Fruit fly (Drosophila melanogaster): Measurements from ENCODE around the gene CG15333.
A peak's percentile ranks its signal among the peaks of the same experiment; 100 is the strongest.

CG15333 gene

dm6 chrX:7995171-7995747 lies 25.9 kb downstream of the CG15333 start, which contains the start of gene Tbh:
Gene Tbh, plus strand, starts transcription at chrX:7995697.
- TF ChIP-seq CG32121 (GFP tag; IDR thresholded peaks at IDR 0.05), result peak; percentile 31; the same call in 1 of the 2 replicates
- no peak for TF ChIP-seq D1 (tag; optimal IDR thresholded peaks at IDR 0.05)
- peak; percentile 45; the same call in 1 of the 3 replicates for TF ChIP-seq CG4496 (GFP tag; IDR thresholded peaks at IDR 0.05)
- TF ChIP-seq fd96Ca (GFP tag; IDR thresholded peaks at IDR 0.05), result 0 out of 3 replicates have a peak, but pooled peaks have one; percentile 9
- no peak for TF ChIP-seq Ets98B (GFP tag; IDR thresholded peaks at IDR 0.05)
- no peak for TF ChIP-seq CG10348 (GFP tag; IDR thresholded peaks at IDR 0.05)
- TF ChIP-seq CG9948 (tag; optimal IDR thresholded peaks at IDR 0.05), result no peak
- peak; percentile 3 for TF ChIP-seq CG15710 (tag; optimal IDR thresholded peaks at IDR 0.05)
- TF ChIP-seq gl (tag; optimal IDR thresholded peaks at IDR 0.05), result no peak
- peak; percentile 35 for TF ChIP-seq Pif1B (GFP tag; optimal IDR thresholded peaks at IDR 0.05)
- no peak for TF ChIP-seq CG34367 (tag; optimal IDR thresholded peaks at IDR 0.05)
- no peak for TF ChIP-seq EcR (GFP tag; optimal IDR thresholded peaks at IDR 0.05)
- no peak for TF ChIP-seq CG12605 (GFP tag; IDR thresholded peaks at IDR 0.05)
- peak; percentile 29 for TF ChIP-seq CG8159 (tag; optimal IDR thresholded peaks at IDR 0.05)
- peak; percentile 41 for TF ChIP-seq CG14655 (GFP tag; optimal IDR thresholded peaks at IDR 0.05)
- no peak for TF ChIP-seq CG13204 (GFP tag; optimal IDR thresholded peaks at IDR 0.05)

dm6 chrX:7986551-7986950 lies 34.6 kb downstream of the CG15333 start:
- TF ChIP-seq CG17806 (tag; optimal IDR thresholded peaks at IDR 0.05) (no peak), Pif1A (GFP tag; optimal IDR thresholded peaks at IDR 0.05) (no peak), CG9948 (tag; optimal IDR thresholded peaks at IDR 0.05) (no peak), CG12605 (GFP tag; IDR thresholded peaks at IDR 0.05) (no peak), Snoo (tag; optimal IDR thresholded peaks at IDR 0.05) (no peak), CG32121 (GFP tag; IDR thresholded peaks at IDR 0.05) (no peak), rn (GFP tag; IDR thresholded peaks at IDR 0.05) (no peak), CG8301 (tag; optimal IDR thresholded peaks at IDR 0.05) (no peak), D1 (tag; optimal IDR thresholded peaks at IDR 0.05) (no peak), Ets98B (GFP tag; IDR thresholded peaks at IDR 0.05) (no peak), CG10348 (GFP tag; IDR thresholded peaks at IDR 0.05) (no peak), gl (tag; optimal IDR thresholded peaks at IDR 0.05) (no peak), CG8159 (tag; optimal IDR thresholded peaks at IDR 0.05) (no peak), EcR (GFP tag; optimal IDR thresholded peaks at IDR 0.05) (no peak), CG15710 (tag; optimal IDR thresholded peaks at IDR 0.05) (no peak), CG4496 (GFP tag; IDR thresholded peaks at IDR 0.05) (no peak)

dm6 chrX:7980786-7981185 lies 40.4 kb downstream of the CG15333 start:
- TF ChIP-seq CG8159 (tag; optimal IDR thresholded peaks at IDR 0.05), result peak; percentile 63
- TF ChIP-seq Snoo (tag; optimal IDR thresholded peaks at IDR 0.05), result no peak
- no peak for TF ChIP-seq CG14655 (GFP tag; optimal IDR thresholded peaks at IDR 0.05)
- TF ChIP-seq gl (tag; optimal IDR thresholded peaks at IDR 0.05), result no peak
- TF ChIP-seq CG13204 (GFP tag; optimal IDR thresholded peaks at IDR 0.05), result peak; percentile 68
- no peak for TF ChIP-seq rn (GFP tag; IDR thresholded peaks at IDR 0.05)
- TF ChIP-seq fd96Ca (GFP tag; IDR thresholded peaks at IDR 0.05), result no peak
- no peak for TF ChIP-seq EcR (GFP tag; optimal IDR thresholded peaks at IDR 0.05)
- no peak for TF ChIP-seq CG10348 (GFP tag; IDR thresholded peaks at IDR 0.05)
- 0 out of 2 replicates have a peak, but pooled peaks have one; percentile 35 for TF ChIP-seq CG32121 (GFP tag; IDR thresholded peaks at IDR 0.05)
- peak; percentile 33 for TF ChIP-seq CG9948 (tag; optimal IDR thresholded peaks at IDR 0.05)
- no peak for TF ChIP-seq CG8301 (tag; optimal IDR thresholded peaks at IDR 0.05)
- no peak for TF ChIP-seq CG4496 (GFP tag; IDR thresholded peaks at IDR 0.05)
- TF ChIP-seq CG17806 (tag; optimal IDR thresholded peaks at IDR 0.05), result peak; percentile 40
- no peak for TF ChIP-seq Ets98B (GFP tag; IDR thresholded peaks at IDR 0.05)
- peak; percentile 48 for TF ChIP-seq CG15710 (tag; optimal IDR thresholded peaks at IDR 0.05)
- no peak for TF ChIP-seq D1 (tag; optimal IDR thresholded peaks at IDR 0.05)
- peak; percentile 41; the same call in 1 of the 2 replicates for TF ChIP-seq CG12605 (GFP tag; IDR thresholded peaks at IDR 0.05)
- TF ChIP-seq Pif1B (GFP tag; optimal IDR thresholded peaks at IDR 0.05), result peak; percentile 29
- peak; percentile 12 for TF ChIP-seq CG34367 (tag; optimal IDR thresholded peaks at IDR 0.05)
- peak; percentile 9 for TF ChIP-seq Pif1A (GFP tag; optimal IDR thresholded peaks at IDR 0.05)

dm6 chrX:7979202-7979601 lies 41.9 kb downstream of the CG15333 start:
- TF ChIP-seq CG12605 (GFP tag; IDR thresholded peaks at IDR 0.05) (no peak), Snoo (tag; optimal IDR thresholded peaks at IDR 0.05) (no peak), Ets98B (GFP tag; IDR thresholded peaks at IDR 0.05) (no peak), CG15710 (tag; optimal IDR thresholded peaks at IDR 0.05) (peak; percentile 36), gl (tag; optimal IDR thresholded peaks at IDR 0.05) (no peak), D1 (tag; optimal IDR thresholded peaks at IDR 0.05) (no peak), CG34367 (tag; optimal IDR thresholded peaks at IDR 0.05) (peak; percentile 43), CG17806 (tag; optimal IDR thresholded peaks at IDR 0.05) (peak; percentile 52), CG14655 (GFP tag; optimal IDR thresholded peaks at IDR 0.05) (peak; percentile 58), CG8159 (tag; optimal IDR thresholded peaks at IDR 0.05) (peak; percentile 60), CG10348 (GFP tag; IDR thresholded peaks at IDR 0.05) (no peak), Pif1B (GFP tag; optimal IDR thresholded peaks at IDR 0.05) (peak; percentile 2), CG32121 (GFP tag; IDR thresholded peaks at IDR 0.05) (no peak), rn (GFP tag; IDR thresholded peaks at IDR 0.05) (no peak), fd96Ca (GFP tag; IDR thresholded peaks at IDR 0.05) (no peak), Pif1A (GFP tag; optimal IDR thresholded peaks at IDR 0.05) (peak; percentile 26), CG9948 (tag; optimal IDR thresholded peaks at IDR 0.05) (peak; percentile 46), CG4496 (GFP tag; IDR thresholded peaks at IDR 0.05) (no peak), CG13204 (GFP tag; optimal IDR thresholded peaks at IDR 0.05) (no peak), CG8301 (tag; optimal IDR thresholded peaks at IDR 0.05) (peak; percentile 36), EcR (GFP tag; optimal IDR thresholded peaks at IDR 0.05) (no peak)

- TF ChIP-seq CG15710 (tag; optimal IDR thresholded peaks at IDR 0.05) (peak; percentile 50), Pif1A (GFP tag; optimal IDR thresholded peaks at IDR 0.05) (peak; percentile 51), CG14655 (GFP tag; optimal IDR thresholded peaks at IDR 0.05) (peak; percentile 62), CG17806 (tag; optimal IDR thresholded peaks at IDR 0.05) (peak; percentile 12), CG8301 (tag; optimal IDR thresholded peaks at IDR 0.05) (peak; percentile 61), Snoo (tag; optimal IDR thresholded peaks at IDR 0.05) (peak; percentile 16), CG4496 (GFP tag; IDR thresholded peaks at IDR 0.05) (peak; percentile 32; the same call in 2 of the 3 replicates), CG8159 (tag; optimal IDR thresholded peaks at IDR 0.05) (peak; percentile 40), Pif1B (GFP tag; optimal IDR thresholded peaks at IDR 0.05) (peak; percentile 13), CG12605 (GFP tag; IDR thresholded peaks at IDR 0.05) (no peak), CG32121 (GFP tag; IDR thresholded peaks at IDR 0.05) (0 out of 2 replicates have a peak, but pooled peaks have one; percentile 22), CG10348 (GFP tag; IDR thresholded peaks at IDR 0.05) (no peak), D1 (tag; optimal IDR thresholded peaks at IDR 0.05) (no peak), Ets98B (GFP tag; IDR thresholded peaks at IDR 0.05) (no peak), EcR (GFP tag; optimal IDR thresholded peaks at IDR 0.05) (no peak), CG34367 (tag; optimal IDR thresholded peaks at IDR 0.05) (peak; percentile 30), CG13204 (GFP tag; optimal IDR thresholded peaks at IDR 0.05) (no peak), fd96Ca (GFP tag; IDR thresholded peaks at IDR 0.05) (no peak), gl (tag; optimal IDR thresholded peaks at IDR 0.05) (no peak), CG9948 (tag; optimal IDR thresholded peaks at IDR 0.05) (peak; percentile 39), rn (GFP tag; IDR thresholded peaks at IDR 0.05) (no peak)
Measured at dm6 chrX:7978027-7978426, 43.1 kb downstream of the CG15333 start.

Data from whole organism, pupa.